Fruit fly (Drosophila melanogaster) whole organism, embryonic: ENCODE results near the gene Ldsdh1.

Source experiments
- Blimp-1 ChIP-seq: fragments of 200-800 bp; sonication (Bioruptor generic); optimal IDR thresholded peaks from 3 replicates; lab custom pipeline; 2018; ENCODE audit warnings: missing biosample characterization, missing genetic modification characterization, mild to moderate bottlenecking, moderate library complexity, missing genetic modification reagents
- CG10209 ChIP-seq: fragments of 200-800 bp; sonication (Bioruptor generic); optimal IDR thresholded peaks from 3 replicates; lab custom pipeline; 2017; ENCODE audit warnings: missing biosample characterization, mild to moderate bottlenecking, missing genetic modification characterization, missing genetic modification reagents
- CG11560 ChIP-seq: fragments of 200-800 bp; sonication (Bioruptor generic); IDR thresholded peaks from 3 replicates; pipeline ENCODE4 v1.3.6; 2022; ENCODE audit warnings: missing biosample characterization, missing genetic modification characterization
- CG1233 ChIP-seq: fragments of 200-800 bp; sonication (Bioruptor generic); optimal IDR thresholded peaks from 4 replicates; lab custom pipeline; 2018; ENCODE audit warnings: missing biosample characterization, mild to moderate bottlenecking, missing genetic modification characterization
- CG12391 ChIP-seq: fragments of 200-800 bp; sonication (Bioruptor generic); optimal IDR thresholded peaks from 3 replicates; lab custom pipeline; 2018; ENCODE audit warnings: missing biosample characterization, mild to moderate bottlenecking, missing genetic modification characterization, moderate library complexity
- CG13287 ChIP-seq: fragments of 200-800 bp; sonication (Bioruptor generic); IDR thresholded peaks from 2 replicates; pipeline ENCODE4 v1.3.6; 2022; ENCODE audit warnings: missing biosample characterization, missing genetic modification characterization; ENCODE audit not compliant: partially characterized antibody
- CG16779 ChIP-seq: fragments of 200-800 bp; sonication (Bioruptor generic); IDR thresholded peaks from 2 replicates; pipeline ENCODE4 v1.3.6; 2022; ENCODE audit warnings: missing biosample characterization, missing genetic modification characterization
- CG17361 ChIP-seq: fragments of 200-800 bp; sonication (Bioruptor generic); IDR thresholded peaks from 3 replicates; pipeline ENCODE4 v1.3.6; 2022; ENCODE audit warnings: missing biosample characterization, missing genetic modification characterization
- CG17385 ChIP-seq: fragments of 200-800 bp; sonication (Bioruptor generic); optimal IDR thresholded peaks from 3 replicates; lab custom pipeline; 2018; ENCODE audit warnings: missing biosample characterization, mild to moderate bottlenecking, missing genetic modification characterization
- CG18262 ChIP-seq: fragments of 200-800 bp; optimal IDR thresholded peaks from 3 replicates; lab custom pipeline; 2019; ENCODE audit warnings: missing biosample characterization, mild to moderate bottlenecking, missing genetic modification characterization, moderate library complexity
- CG2202 ChIP-seq: fragments of 200-800 bp; sonication (Bioruptor generic); optimal IDR thresholded peaks from 2 replicates; lab custom pipeline; 2018; ENCODE audit warnings: missing biosample characterization, mild to moderate bottlenecking, missing genetic modification characterization
- CG34224 ChIP-seq: fragments of 200-800 bp; sonication (Bioruptor generic); IDR thresholded peaks from 3 replicates; pipeline ENCODE4 v1.3.6; 2022; ENCODE audit warnings: missing biosample characterization, missing genetic modification characterization; ENCODE audit not compliant: partially characterized antibody
- CG4424 ChIP-seq: fragments of 200-800 bp; sonication (Bioruptor generic); optimal IDR thresholded peaks from 3 replicates; lab custom pipeline; 2016; ENCODE audit warnings: missing biosample characterization, missing genetic modification characterization
- D ChIP-seq, 2 experiments: fragments of 200-800 bp in 1 of 2; fragments of >200 bp in 1 of 2; sonication (Bioruptor generic) in 1 of 2; optimal IDR thresholded peaks; 2 replicates in 1 of 2; 3 replicates in 1 of 2; lab custom pipeline; 2017; ENCODE audit warnings: mild to moderate bottlenecking in 1 of 2, missing biosample characterization in 1 of 2, missing genetic modification characterization in 1 of 2, missing genetic modification reagents in 1 of 2
- Dek ChIP-seq: fragments of 200-800 bp; sonication (Bioruptor generic); optimal IDR thresholded peaks from 3 replicates; lab custom pipeline; 2019; ENCODE audit warnings: missing biosample characterization, mild to moderate bottlenecking, missing genetic modification characterization, moderate library complexity
- Drgx ChIP-seq: fragments of 200-800 bp; sonication (Bioruptor generic); IDR thresholded peaks from 2 replicates; pipeline ENCODE4 v1.3.6; 2022; ENCODE audit warnings: missing biosample characterization, missing genetic modification characterization
- Fer1 ChIP-seq: fragments of 200-800 bp; sonication (Bioruptor generic); optimal IDR thresholded peaks from 2 replicates; lab custom pipeline; 2017; ENCODE audit warnings: missing biosample characterization, mild to moderate bottlenecking, missing genetic modification characterization
- Fer2 ChIP-seq: fragments of 200-800 bp; sonication (Bioruptor generic); optimal IDR thresholded peaks from 2 replicates; lab custom pipeline; 2018; ENCODE audit warnings: missing biosample characterization, mild to moderate bottlenecking, missing genetic modification characterization, moderate library complexity
- HHEX ChIP-seq: fragments of 200-800 bp; sonication (Bioruptor generic); optimal IDR thresholded peaks from 3 replicates; lab custom pipeline; 2017; ENCODE audit warnings: missing biosample characterization, mild to moderate bottlenecking, missing genetic modification characterization, missing genetic modification reagents
- HLHmδ ChIP-seq: fragments of 200-800 bp; sonication (Bioruptor generic); optimal IDR thresholded peaks from 2 replicates; lab custom pipeline; 2018; ENCODE audit warnings: missing biosample characterization, mild to moderate bottlenecking, missing genetic modification characterization, moderate library complexity
- Hmr ChIP-seq: fragments of 200-800 bp; sonication (Bioruptor generic); optimal IDR thresholded peaks from 3 replicates; lab custom pipeline; 2017; ENCODE audit warnings: mild to moderate bottlenecking, missing biosample characterization, missing genetic modification reagents, missing genetic modification characterization
- Hmx ChIP-seq: fragments of 200-800 bp; sonication (Bioruptor generic); optimal IDR thresholded peaks from 2 replicates; lab custom pipeline; 2016; ENCODE audit warnings: missing biosample characterization, missing genetic modification characterization
- Mes4 ChIP-seq: fragments of 200-800 bp; sonication (Bioruptor generic); optimal IDR thresholded peaks from 2 replicates; lab custom pipeline; 2016; ENCODE audit warnings: missing biosample characterization, missing genetic modification characterization
- Spps ChIP-seq: fragments of 200-800 bp; sonication (Bioruptor generic); optimal IDR thresholded peaks from 2 replicates; lab custom pipeline; 2018; ENCODE audit warnings: missing biosample characterization, mild to moderate bottlenecking, missing genetic modification characterization
- cato ChIP-seq: fragments of 200-800 bp; sonication (Bioruptor generic); optimal IDR thresholded peaks from 2 replicates; lab custom pipeline; 2016; ENCODE audit warnings: missing biosample characterization, missing genetic modification characterization, borderline replicate concordance
- chinmo ChIP-seq: fragments of 200-800 bp; sonication (Bioruptor generic); IDR thresholded peaks from 4 replicates; pipeline ENCODE4 v1.3.6; 2022; ENCODE audit warnings: missing biosample characterization, missing genetic modification characterization; ENCODE audit not compliant: partially characterized antibody
- dmrt11E ChIP-seq: fragments of 200-800 bp; sonication (Bioruptor generic); optimal IDR thresholded peaks from 3 replicates; lab custom pipeline; 2018; ENCODE audit warnings: missing biosample characterization, mild to moderate bottlenecking, missing genetic modification characterization, moderate library complexity
- eve ChIP-seq, 2 experiments: fragments of >200 bp; optimal IDR thresholded peaks; 2 replicates each; lab custom pipeline; 2017; ENCODE audit warnings: missing biosample characterization in 2 of 2, missing genetic modification characterization in 2 of 2
- fru ChIP-seq: fragments of >200 bp; optimal IDR thresholded peaks from 2 replicates; lab custom pipeline; 2017
- gcm ChIP-seq: fragments of 200-800 bp; sonication (Bioruptor generic); optimal IDR thresholded peaks from 2 replicates; lab custom pipeline; 2019; ENCODE audit warnings: missing biosample characterization, mild to moderate bottlenecking, missing genetic modification characterization, moderate library complexity
- gem ChIP-seq: fragments of 200-800 bp; sonication (Bioruptor generic); optimal IDR thresholded peaks from 2 replicates; lab custom pipeline; 2019; ENCODE audit warnings: missing biosample characterization, mild to moderate bottlenecking, missing genetic modification characterization, moderate library complexity
- gfzf ChIP-seq: fragments of 200-800 bp; sonication (Bioruptor generic); optimal IDR thresholded peaks from 2 replicates; lab custom pipeline; 2016; ENCODE audit warnings: missing biosample characterization, mild to moderate bottlenecking, missing genetic modification characterization, moderate library complexity
- inv ChIP-seq: fragments of 200-800 bp; sonication (Bioruptor generic); IDR thresholded peaks from 2 replicates; pipeline ENCODE4 v1.3.6; 2022; ENCODE audit warnings: missing biosample characterization, missing genetic modification characterization; ENCODE audit not compliant: partially characterized antibody
- lola ChIP-seq, 3 experiments: fragments of >200 bp in 2 of 3; fragments of 200-800 bp in 1 of 3; sonication (Bioruptor generic) in 1 of 3; optimal IDR thresholded peaks; 2 replicates each; lab custom pipeline; 2017 to 2019; ENCODE audit warnings: missing biosample characterization in 3 of 3, missing genetic modification characterization in 3 of 3, mild to moderate bottlenecking in 1 of 3, moderate library complexity in 1 of 3
- mam ChIP-seq: fragments of 200-800 bp; sonication (Bioruptor generic); optimal IDR thresholded peaks from 3 replicates; lab custom pipeline; 2016; ENCODE audit warnings: missing biosample characterization, missing genetic modification characterization
- mirr ChIP-seq: fragments of 200-800 bp; sonication (Bioruptor generic); optimal IDR thresholded peaks from 3 replicates; lab custom pipeline; 2018; ENCODE audit warnings: missing biosample characterization, mild to moderate bottlenecking, missing genetic modification characterization
- nerfin-1 ChIP-seq: fragments of 200-800 bp; sonication (Bioruptor generic); optimal IDR thresholded peaks from 3 replicates; lab custom pipeline; 2019; ENCODE audit warnings: missing biosample characterization, mild to moderate bottlenecking, missing genetic modification characterization, moderate library complexity
- nom ChIP-seq: fragments of 200-800 bp; sonication (Bioruptor generic); optimal IDR thresholded peaks from 2 replicates; lab custom pipeline; 2017; ENCODE audit warnings: missing biosample characterization, missing genetic modification characterization, mild to moderate bottlenecking, moderate library complexity, missing genetic modification reagents
- rib ChIP-seq: fragments of 200-800 bp; sonication (Bioruptor generic); IDR thresholded peaks from 2 replicates; pipeline ENCODE4 v1.3.6; 2022; ENCODE audit warnings: missing biosample characterization, missing genetic modification characterization
- stc ChIP-seq: fragments of 200-800 bp; sonication (Bioruptor generic); IDR thresholded peaks from 2 replicates; pipeline ENCODE4 v1.3.6; 2022; ENCODE audit warnings: missing biosample characterization, missing genetic modification characterization
- yki ChIP-seq: fragments of >200 bp; optimal IDR thresholded peaks from 3 replicates; lab custom pipeline; 2018
- zfh2 ChIP-seq: fragments of 200-800 bp; sonication (Bioruptor generic); optimal IDR thresholded peaks from 2 replicates; lab custom pipeline; 2016; ENCODE audit warnings: missing biosample characterization, missing genetic modification characterization

Ldsdh1 gene

DNA sequence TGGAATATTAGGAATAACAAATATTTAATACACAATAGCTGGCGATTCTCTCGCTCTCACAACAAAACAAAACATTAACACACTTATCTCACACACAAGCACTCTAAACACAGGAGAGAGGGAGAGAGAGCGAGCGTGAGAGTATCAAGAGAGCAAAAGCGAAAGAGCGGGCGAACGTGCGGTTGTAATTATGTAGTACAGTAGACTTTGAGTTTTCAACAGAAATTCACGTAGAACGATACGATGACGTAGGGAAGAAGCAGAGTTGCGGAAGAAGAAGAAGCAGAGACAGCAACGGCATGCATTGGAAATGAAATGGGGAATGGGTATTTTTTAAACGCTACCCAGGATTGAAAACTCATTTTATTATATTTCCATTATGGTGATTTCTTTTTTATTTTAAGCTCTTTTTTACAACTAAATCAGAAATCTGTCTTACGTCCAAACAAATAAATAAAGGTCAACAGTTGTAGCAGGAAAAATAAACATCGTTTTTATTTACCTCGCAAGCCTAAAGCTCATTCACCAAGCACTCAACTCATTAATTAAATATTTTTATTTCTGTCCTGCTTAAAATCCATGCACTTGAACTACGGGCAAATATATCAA, 23.5 kb downstream of the Ldsdh1 start (continued):
- no peak for TF ChIP-seq gfzf
- TF ChIP-seq CG4424: no peak
- TF ChIP-seq CG34224 (GFP tag; lab: Robert Waterston, UW): peak; percentile 43; the same call in 2 of the 3 replicates
- peak; percentile 99 for TF ChIP-seq CG17385
- TF ChIP-seq chinmo: peak; percentile 32; the same call in 2 of the 4 replicates
- TF ChIP-seq Hmr (GFP tag; lab: Kevin White, UChicago): no peak
- peak; percentile 2 for TF ChIP-seq CG10209 (GFP tag; lab: Kevin White, UChicago)
- no peak for TF ChIP-seq rib (GFP tag; lab: Robert Waterston, UW)
- TF ChIP-seq Blimp-1 (GFP tag; lab: Kevin White, UChicago): peak; percentile 15
- no peak for TF ChIP-seq Fer1 (GFP tag; lab: Kevin White, UChicago)
- no peak for TF ChIP-seq inv (GFP tag; lab: Robert Waterston, UW)
- TF ChIP-seq mam (GFP tag; lab: Kevin White, UChicago): no peak
- TF ChIP-seq zfh2 (GFP tag; lab: Kevin White, UChicago): no peak
- TF ChIP-seq CG1233 (GFP tag; lab: Kevin White, UChicago): peak; percentile 34
- TF ChIP-seq nerfin-1 (tag; lab: Kevin White, UChicago): peak; percentile 68
- TF ChIP-seq Mes4 (GFP tag; lab: Kevin White, UChicago): no peak
- no peak for TF ChIP-seq CG11560 (tag; lab: Robert Waterston, UW)
- no peak for TF ChIP-seq stc (GFP tag; lab: Robert Waterston, UW)
- peak; percentile 23 for TF ChIP-seq HHEX (GFP tag; lab: Kevin White, UChicago)
- TF ChIP-seq HLHmδ (GFP tag; lab: Kevin White, UChicago): peak; percentile 10
- no peak for TF ChIP-seq Spps
- TF ChIP-seq CG12391 (tag; lab: Kevin White, UChicago): peak; percentile 24
- peak; percentile 13 for TF ChIP-seq dmrt11E (tag; lab: Kevin White, UChicago)
- peak; percentile 23; the same call in 1 of the 2 replicates for TF ChIP-seq CG13287
- no peak for TF ChIP-seq D (optimal IDR thresholded peaks at IDR 0.05; lab: Kevin White, UChicago)
- peak; percentile 21 for TF ChIP-seq D (GFP tag; optimal IDR thresholded peaks at IDR 0.05; lab: Kevin White, UChicago)
- peak in 1 of 3 experiments; percentile 13 for TF ChIP-seq lola (GFP tag; optimal IDR thresholded peaks at IDR 0.05; lab: Kevin White, UChicago)
- TF ChIP-seq gem: peak; percentile 34
- TF ChIP-seq Dek (tag; lab: Kevin White, UChicago): peak; percentile 6
- 0 out of 3 replicates have a peak, but pooled peaks have one; percentile 12 for TF ChIP-seq CG17361 (GFP tag; lab: Robert Waterston, UW)
- TF ChIP-seq CG18262 (tag; lab: Kevin White, UChicago): peak; percentile 19
- no peak for TF ChIP-seq cato
- no peak for TF ChIP-seq CG16779
- no peak for TF ChIP-seq Hmx (GFP tag; lab: Kevin White, UChicago)
- TF ChIP-seq yki (lab: Kevin White, UChicago): peak; percentile 91
- TF ChIP-seq Drgx (GFP tag; lab: Robert Waterston, UW): peak; percentile 19; the same call in 1 of the 2 replicates
- TF ChIP-seq CG2202: no peak
- no peak for TF ChIP-seq Fer2 (tag; lab: Kevin White, UChicago)
- no peak for TF ChIP-seq fru (lab: Kevin White, UChicago)
- TF ChIP-seq mirr: no peak
- TF ChIP-seq gcm (GFP tag; lab: Kevin White, UChicago): no peak
- peak in 1 of 2 experiments; percentile 52 for TF ChIP-seq eve (GFP tag; optimal IDR thresholded peaks at IDR 0.05; lab: Kevin White, UChicago)
- peak; percentile 84 for TF ChIP-seq nom (GFP tag; lab: Kevin White, UChicago)
- TF ChIP-seq, all 482 proteins: peak for 30
